Worm (Caenorhabditis elegans): ENCODE measurements around the gene F21C10.5.
A peak's percentile ranks its signal among the peaks of the same experiment; 100 is the strongest.

F21C10.5 gene

ce11 chrV:9078815-9079525 lies 46.5 kb upstream of the F21C10.5 start (continued):
- TF ChIP-seq skn-1 (tag; optimal IDR thresholded peaks at IDR 0.05) (no peak), hlh-30 (tag; optimal IDR thresholded peaks at IDR 0.05; ENCODE audit: insufficient read depth) (peak; percentile 52), nhr-77 (tag; optimal IDR thresholded peaks at IDR 0.05) (no peak), nhr-41 (GFP tag; IDR thresholded peaks at IDR 0.05) (no peak), F26F4.8 (GFP tag; conservative IDR thresholded peaks at IDR 0.05) (no peak), hlh-11 (tag; optimal IDR thresholded peaks at IDR 0.05) (peak; percentile 89), unc-62 (GFP tag; optimal IDR thresholded peaks at IDR 0.05 in 1 of 2) (peak in 1 of 2 experiments; percentile 93), unc-62 (tag; optimal IDR thresholded peaks at IDR 0.05) (no peak), pqm-1 (tag; optimal IDR thresholded peaks at IDR 0.05) (peak; percentile 42), saeg-2 (GFP tag; IDR thresholded peaks at IDR 0.05) (0 out of 2 replicates have a peak, but pooled peaks have one; percentile 38), D1046.2 (GFP tag; IDR thresholded peaks at IDR 0.05) (no peak), mdt-29 (GFP tag; IDR thresholded peaks at IDR 0.05) (0 out of 2 replicates have a peak, but pooled peaks have one; percentile 24), attf-4 (tag; optimal IDR thresholded peaks at IDR 0.05) (no peak)

ce11 chrV:9079965-9080432 lies 45.4 kb upstream of the F21C10.5 start:
- TF ChIP-seq nhr-25 (tag; optimal IDR thresholded peaks at IDR 0.05; ENCODE audit: borderline replicate concordance, insufficient read depth): no peak
- TF ChIP-seq ZK337.2 (GFP tag; IDR thresholded peaks at IDR 0.05): no peak
- TF ChIP-seq nhr-11 (tag; optimal IDR thresholded peaks at IDR 0.05): no peak
- no peak for TF ChIP-seq R02D3.7 (tag; optimal IDR thresholded peaks at IDR 0.05)
- TF ChIP-seq F37D6.2 (tag; optimal IDR thresholded peaks at IDR 0.05): no peak
- peak; percentile 56 for TF ChIP-seq nhr-77 (tag; optimal IDR thresholded peaks at IDR 0.05)
- peak; percentile 72 for TF ChIP-seq pqm-1 (tag; optimal IDR thresholded peaks at IDR 0.05)
- TF ChIP-seq F26F4.8 (GFP tag; conservative IDR thresholded peaks at IDR 0.05): no peak
- TF ChIP-seq php-3 (GFP tag; IDR thresholded peaks at IDR 0.05): no peak
- TF ChIP-seq daf-8 (GFP tag; IDR thresholded peaks at IDR 0.05): no peak
- TF ChIP-seq madf-9 (GFP tag; conservative IDR thresholded peaks at IDR 0.05): no peak
- no peak for TF ChIP-seq ceh-32 (tag; optimal IDR thresholded peaks at IDR 0.05; ENCODE audit: poor library complexity)
- peak; percentile 41 for TF ChIP-seq nhr-102 (tag; optimal IDR thresholded peaks at IDR 0.05)
- peak; percentile 64; the same call in 1 of the 2 replicates for TF ChIP-seq nhr-41 (GFP tag; IDR thresholded peaks at IDR 0.05)
- TF ChIP-seq nhr-42 (GFP tag; IDR thresholded peaks at IDR 0.05): no peak
- TF ChIP-seq hlh-30 (tag; optimal IDR thresholded peaks at IDR 0.05; ENCODE audit: insufficient read depth): peak; percentile 73
- no peak for TF ChIP-seq fos-1 (tag; optimal IDR thresholded peaks at IDR 0.05)
- no peak for TF ChIP-seq tag-97 (GFP tag; IDR thresholded peaks at IDR 0.05)
- TF ChIP-seq hmg-1.1 (GFP tag; IDR thresholded peaks at IDR 0.05): no peak
- peak; percentile 96 for TF ChIP-seq hlh-11 (tag; optimal IDR thresholded peaks at IDR 0.05)
- TF ChIP-seq ZK546.5 (tag; optimal IDR thresholded peaks at IDR 0.05): no peak
- peak; percentile 74; the same call in 1 of the 2 replicates for TF ChIP-seq saeg-2 (GFP tag; IDR thresholded peaks at IDR 0.05)
- TF ChIP-seq gei-8 (GFP tag; optimal IDR thresholded peaks at IDR 0.05): peak; percentile 76
- TF ChIP-seq nhr-111 (GFP tag; optimal IDR thresholded peaks at IDR 0.05): no peak
- TF ChIP-seq cey-2 (tag; optimal IDR thresholded peaks at IDR 0.05; ENCODE audit: borderline replicate concordance, insufficient read depth): no peak
- no peak for TF ChIP-seq lin-39 (tag; optimal IDR thresholded peaks at IDR 0.05)
- TF ChIP-seq F44E2.7 (GFP tag; IDR thresholded peaks at IDR 0.05): no peak
- TF ChIP-seq ztf-7 (tag; optimal IDR thresholded peaks at IDR 0.05): no peak
- TF ChIP-seq ctbp-1 (GFP tag; IDR thresholded peaks at IDR 0.05): no peak
- TF ChIP-seq mes-2 (tag; optimal IDR thresholded peaks at IDR 0.05; ENCODE audit: poor library complexity, severe bottlenecking): no peak
- 0 out of 2 replicates have a peak, but pooled peaks have one; percentile 31 for TF ChIP-seq Y75B8A.6 (GFP tag; IDR thresholded peaks at IDR 0.05)
- 0 out of 2 replicates have a peak, but pooled peaks have one; percentile 37 for TF ChIP-seq lin-1 (GFP tag; IDR thresholded peaks at IDR 0.05)
- TF ChIP-seq fkh-10 (GFP tag; optimal IDR thresholded peaks at IDR 0.05): no peak
- TF ChIP-seq aly-2 (tag; optimal IDR thresholded peaks at IDR 0.05): no peak
- no peak for TF ChIP-seq daf-12 (tag; optimal IDR thresholded peaks at IDR 0.05)
- peak; percentile 54 for TF ChIP-seq nhr-10 (tag; optimal IDR thresholded peaks at IDR 0.05)
- TF ChIP-seq lir-3 (tag; optimal IDR thresholded peaks at IDR 0.05): no peak
- peak; percentile 67 for TF ChIP-seq T26A8.4 (GFP tag; IDR thresholded peaks at IDR 0.05)
- no peak for TF ChIP-seq sdz-12 (GFP tag; optimal IDR thresholded peaks at IDR 0.05)
- no peak for TF ChIP-seq ceh-44 (GFP tag; IDR thresholded peaks at IDR 0.05)
- TF ChIP-seq dmd-9 (GFP tag; IDR thresholded peaks at IDR 0.05): no peak

All from whole organism, L4 larva.